Worm (Caenorhabditis elegans) whole organism, young adult: ENCODE data around the gene C05C12.5.

ENCODE experiments used
- F23B12.7 ChIP-seq: sonication (generic microtip); optimal IDR thresholded peaks from 2 replicates; lab custom pipeline; 2017; ENCODE audit warnings: missing genetic modification characterization, mild to moderate bottlenecking, missing compliant biosample characterization, antibody characterized with exemption, moderate library complexity; ENCODE audit not compliant: insufficient read depth
- ceh-91 ChIP-seq: fragments of 200-800 bp; sonication (Bioruptor generic); IDR thresholded peaks from 2 replicates; pipeline ENCODE4 v1.3.6; 2022; ENCODE audit warnings: missing genetic modification reagents, missing genetic modification characterization, missing compliant biosample characterization
- chd-7 ChIP-seq: sonication (generic microtip); optimal IDR thresholded peaks from 2 replicates; lab custom pipeline; 2016; ENCODE audit warnings: mild to moderate bottlenecking, missing genetic modification characterization, moderate library complexity, missing compliant biosample characterization
- dpl-1 ChIP-seq: fragments of 150-350 bp; optimal IDR thresholded peaks from 2 replicates; lab custom pipeline; 2014; ENCODE audit warnings: missing biosample characterization, missing genetic modification reagents, missing genetic modification characterization
- somi-1 ChIP-seq: fragments of 200-800 bp; sonication (Bioruptor generic); optimal IDR thresholded peaks from 2 replicates; lab custom pipeline; 2018; ENCODE audit warnings: mild to moderate bottlenecking, missing genetic modification characterization, missing compliant biosample characterization
- zim-3 ChIP-seq: sonication (generic microtip); optimal IDR thresholded peaks from 2 replicates; lab custom pipeline; 2017; ENCODE audit warnings: mild to moderate bottlenecking, missing genetic modification characterization, moderate library complexity, missing compliant biosample characterization
- ztf-6 ChIP-seq: fragments of 200-800 bp; sonication (Bioruptor generic); IDR thresholded peaks from 2 replicates; pipeline ENCODE4 v1.3.6; 2022; ENCODE audit warnings: missing genetic modification reagents, missing genetic modification characterization, missing compliant biosample characterization

- no peak for TF ChIP-seq ztf-6 (GFP tag; lab: Robert Waterston, UW)
- no peak for TF ChIP-seq F23B12.7 (tag; lab: Kevin White, UChicago)
- TF ChIP-seq somi-1: no peak
- TF ChIP-seq dpl-1 (GFP tag; lab: Kevin White, UChicago): no peak
- TF ChIP-seq zim-3 (tag; lab: Kevin White, UChicago): no peak
- no peak for TF ChIP-seq ceh-91 (GFP tag; lab: Robert Waterston, UW)
- no peak for TF ChIP-seq chd-7
These were observed 30.9 kb downstream of the C05C12.5 start, which contains the start of gene best-7 for ce11 chrIV:11230069-11230468.
